Worm (Caenorhabditis elegans) whole organism, L1 larva: ENCODE measurements around the gene unc-130.

ENCODE experiments used
- C34B4.2 ChIP-seq: sonication (generic microtip); optimal IDR thresholded peaks from 2 replicates; lab custom pipeline; 2017; ENCODE audit warnings: mild to moderate bottlenecking, missing genetic modification characterization, missing compliant biosample characterization
- blmp-1 ChIP-seq: fragments of 150-350 bp; optimal IDR thresholded peaks from 2 replicates; lab custom pipeline; 2014; ENCODE audit warnings: missing biosample characterization, missing genetic modification characterization
- ceh-63 ChIP-seq: fragments of 200-800 bp; sonication (Bioruptor generic); optimal IDR thresholded peaks from 2 replicates; lab custom pipeline; 2018; ENCODE audit warnings: mild to moderate bottlenecking, missing genetic modification characterization, missing compliant biosample characterization
- ceh-82 ChIP-seq, 3 experiments: fragments of 150-350 bp in 1 of 3; sonication (generic microtip) in 2 of 3; optimal IDR thresholded peaks; 2 replicates each; lab custom pipeline; 2014 to 2017; ENCODE audit warnings: missing biosample characterization in 3 of 3, missing genetic modification characterization in 3 of 3
- ceh-90 ChIP-seq: sonication (generic microtip); optimal IDR thresholded peaks from 2 replicates; lab custom pipeline; 2016; ENCODE audit warnings: missing genetic modification characterization, missing compliant biosample characterization
- dsc-1 ChIP-seq: sonication (generic microtip); optimal IDR thresholded peaks from 2 replicates; lab custom pipeline; 2016; ENCODE audit warnings: mild to moderate bottlenecking, missing genetic modification characterization, missing compliant biosample characterization
- efl-1 ChIP-seq, 4 experiments: fragments of 150-350 bp; optimal IDR thresholded peaks in 3 of 4; peaks in 1 of 4; 1 replicate in 1 of 4; 2 replicates in 3 of 4; lab custom pipeline; 2014; ENCODE audit warnings: missing biosample characterization in 2 of 4, missing genetic modification characterization in 2 of 4, missing genetic modification reagents in 2 of 4
- efl-3 ChIP-seq: fragments of 200-800 bp; sonication (Bioruptor generic); optimal IDR thresholded peaks from 2 replicates; lab custom pipeline; 2018; ENCODE audit warnings: mild to moderate bottlenecking, missing genetic modification characterization, missing compliant biosample characterization
- egl-27 ChIP-seq, 2 experiments: fragments of 150-350 bp in 1 of 2; sonication (generic microtip); optimal IDR thresholded peaks; 3 replicates each; lab custom pipeline; 2017 to 2018; ENCODE audit warnings: missing biosample characterization in 2 of 2, missing genetic modification characterization in 2 of 2, missing genetic modification reagents in 2 of 2
- elt-2 ChIP-seq: sonication (generic microtip); optimal IDR thresholded peaks from 2 replicates; lab custom pipeline; 2016; ENCODE audit warnings: missing genetic modification characterization, mild to moderate bottlenecking, inconsistent platforms, missing compliant biosample characterization, missing genetic modification reagents
- elt-3 ChIP-seq, 6 experiments: fragments of 150-350 bp in 1 of 6; sonication (generic microtip); optimal IDR thresholded peaks; 2 replicates each; lab custom pipeline; 2017 to 2018; ENCODE audit warnings: missing biosample characterization in 6 of 6, missing genetic modification characterization in 6 of 6, inconsistent platforms in 1 of 6
- fkh-10 ChIP-seq: sonication (generic microtip); optimal IDR thresholded peaks from 2 replicates; lab custom pipeline; 2017; ENCODE audit warnings: missing biosample characterization, missing genetic modification reagents, missing genetic modification characterization
- fos-1 ChIP-seq: fragments of 150-350 bp; optimal IDR thresholded peaks from 2 replicates; lab custom pipeline; 2014; ENCODE audit warnings: missing biosample characterization, missing genetic modification characterization
- grh-1 ChIP-seq: fragments of 200-800 bp; sonication (Bioruptor generic); IDR thresholded peaks from 2 replicates; pipeline ENCODE4 v1.3.6; 2022; ENCODE audit warnings: missing genetic modification reagents, missing genetic modification characterization, missing compliant biosample characterization
- jun-1 ChIP-seq: fragments of 150-350 bp; optimal IDR thresholded peaks from 2 replicates; lab custom pipeline; 2014; ENCODE audit warnings: missing biosample characterization, missing genetic modification reagents, missing genetic modification characterization
- lin-14 ChIP-seq: fragments of 200-800 bp; sonication (Bioruptor generic); optimal IDR thresholded peaks from 2 replicates; lab custom pipeline; 2018; ENCODE audit warnings: mild to moderate bottlenecking, missing genetic modification characterization, moderate library complexity, missing compliant biosample characterization
- lin-35 ChIP-seq, 2 experiments: fragments of 150-350 bp; optimal IDR thresholded peaks; 2 replicates each; lab custom pipeline; 2014; ENCODE audit warnings: missing biosample characterization in 2 of 2, missing genetic modification characterization in 2 of 2, missing genetic modification reagents in 2 of 2
- lin-39 ChIP-seq: fragments of 150-350 bp; optimal IDR thresholded peaks from 2 replicates; lab custom pipeline; 2014; ENCODE audit warnings: missing biosample characterization, missing genetic modification reagents, missing genetic modification characterization
- lsy-2 ChIP-seq, 2 experiments: fragments of 150-350 bp; optimal IDR thresholded peaks; 2 replicates each; lab custom pipeline; 2014; ENCODE audit warnings: missing biosample characterization in 2 of 2, missing genetic modification characterization in 2 of 2
- mdl-1 ChIP-seq, 2 experiments: fragments of 150-350 bp; optimal IDR thresholded peaks; 2 replicates each; lab custom pipeline; 2014 to 2017; ENCODE audit warnings: missing biosample characterization in 2 of 2, missing genetic modification characterization in 2 of 2, inconsistent platforms in 1 of 2
- nhr-19 ChIP-seq: fragments of 200-800 bp; sonication (Bioruptor generic); conservative IDR thresholded peaks from 2 replicates; pipeline ENCODE4 v1.3.6; 2022; ENCODE audit warnings: missing genetic modification characterization, missing compliant biosample characterization
- nhr-20 ChIP-seq: sonication (generic microtip); optimal IDR thresholded peaks from 2 replicates; lab custom pipeline; 2016; ENCODE audit warnings: mild to moderate bottlenecking, missing genetic modification characterization, missing compliant biosample characterization
- nhr-76 ChIP-seq: sonication (generic microtip); optimal IDR thresholded peaks from 2 replicates; lab custom pipeline; 2017; ENCODE audit warnings: missing biosample characterization, missing genetic modification characterization
- nhr-77 ChIP-seq: fragments of 150-350 bp; optimal IDR thresholded peaks from 2 replicates; lab custom pipeline; 2014; ENCODE audit warnings: missing biosample characterization, missing genetic modification characterization
- nhr-84 ChIP-seq: sonication (generic microtip); optimal IDR thresholded peaks from 2 replicates; lab custom pipeline; 2017; ENCODE audit warnings: missing biosample characterization, missing genetic modification characterization
- nhr-85 ChIP-seq: sonication (generic microtip); peaks from one replicate; lab custom pipeline; 2016; ENCODE audit warnings: missing genetic modification characterization, inconsistent platforms, missing compliant biosample characterization
- pag-3 ChIP-seq: sonication (generic microtip); optimal IDR thresholded peaks from 2 replicates; lab custom pipeline; 2017; ENCODE audit warnings: missing genetic modification characterization, mild to moderate bottlenecking, missing compliant biosample characterization, antibody characterized with exemption, borderline replicate concordance; ENCODE audit not compliant: insufficient read depth
- rnt-1 ChIP-seq: sonication (generic microtip); optimal IDR thresholded peaks from 2 replicates; lab custom pipeline; 2016; ENCODE audit warnings: mild to moderate bottlenecking, missing genetic modification characterization, moderate library complexity, missing compliant biosample characterization
- snpc-4 ChIP-seq: fragments of 150-350 bp; optimal IDR thresholded peaks from 2 replicates; lab custom pipeline; 2014; ENCODE audit warnings: missing biosample characterization, missing genetic modification characterization
- sox-4 ChIP-seq: sonication (generic microtip); optimal IDR thresholded peaks from 2 replicates; lab custom pipeline; 2016; ENCODE audit warnings: missing genetic modification characterization, missing compliant biosample characterization
- sup-37 ChIP-seq: fragments of 200-800 bp; sonication (Bioruptor generic); optimal IDR thresholded peaks from 2 replicates; lab custom pipeline; 2018; ENCODE audit warnings: mild to moderate bottlenecking, missing genetic modification characterization, missing compliant biosample characterization
- swsn-7 ChIP-seq: sonication (generic microtip); optimal IDR thresholded peaks from 2 replicates; lab custom pipeline; 2016; ENCODE audit warnings: missing genetic modification characterization, missing compliant biosample characterization
- tbx-2 ChIP-seq: sonication (generic microtip); optimal IDR thresholded peaks from 2 replicates; lab custom pipeline; 2016; ENCODE audit warnings: missing genetic modification characterization, missing compliant biosample characterization
- unc-130 ChIP-seq: fragments of 150-350 bp; optimal IDR thresholded peaks from 2 replicates; lab custom pipeline; 2017; ENCODE audit warnings: missing biosample characterization, missing genetic modification characterization, inconsistent platforms
- unc-98 ChIP-seq: fragments of 200-800 bp; sonication (Bioruptor generic); IDR thresholded peaks from 2 replicates; pipeline ENCODE4 v1.3.6; 2022; ENCODE audit warnings: missing genetic modification characterization, missing compliant biosample characterization
- ztf-11 ChIP-seq, 2 experiments: sonication (generic microtip); optimal IDR thresholded peaks; 2 replicates each; lab custom pipeline; 2016 to 2017; ENCODE audit warnings: missing genetic modification characterization in 2 of 2, missing biosample characterization in 1 of 2, missing compliant biosample characterization in 1 of 2

The unc-130 gene

DNA sequence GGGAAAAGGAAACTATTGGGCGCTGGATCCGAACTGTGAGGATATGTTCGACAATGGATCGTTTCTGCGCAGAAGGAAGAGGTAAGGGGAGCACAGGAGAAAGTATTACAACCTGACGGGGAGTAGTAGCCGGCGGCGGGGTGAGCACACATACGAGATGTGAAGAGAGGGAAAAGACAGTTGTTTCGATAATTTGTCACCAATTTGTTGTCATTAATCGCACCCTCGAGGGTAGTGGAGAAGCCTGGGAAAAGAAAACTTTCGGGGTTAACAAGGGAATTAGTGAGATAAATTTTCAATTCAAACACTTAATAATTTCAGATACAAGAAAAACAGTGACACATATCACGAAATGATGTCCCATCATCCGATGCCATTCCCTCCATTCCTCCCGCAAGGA, 1.2 kb downstream of the unc-130 start:
- no peak for TF ChIP-seq efl-1 (optimal IDR thresholded peaks at IDR 0.05; lab: Kevin White, UChicago)
- peak in 1 of 2 experiments; percentile 88 for TF ChIP-seq efl-1 (GFP tag; optimal IDR thresholded peaks at IDR 0.05 in 1 of 2; lab: Kevin White, UChicago)
- peak; percentile 44 for TF ChIP-seq rnt-1 (tag; lab: Kevin White, UChicago)
- TF ChIP-seq unc-130 (tag; lab: Kevin White, UChicago) = peak; percentile 29
- TF ChIP-seq nhr-77 (tag; lab: Kevin White, UChicago) = no peak
- no peak for TF ChIP-seq snpc-4 (tag; lab: Kevin White, UChicago)

DNA sequence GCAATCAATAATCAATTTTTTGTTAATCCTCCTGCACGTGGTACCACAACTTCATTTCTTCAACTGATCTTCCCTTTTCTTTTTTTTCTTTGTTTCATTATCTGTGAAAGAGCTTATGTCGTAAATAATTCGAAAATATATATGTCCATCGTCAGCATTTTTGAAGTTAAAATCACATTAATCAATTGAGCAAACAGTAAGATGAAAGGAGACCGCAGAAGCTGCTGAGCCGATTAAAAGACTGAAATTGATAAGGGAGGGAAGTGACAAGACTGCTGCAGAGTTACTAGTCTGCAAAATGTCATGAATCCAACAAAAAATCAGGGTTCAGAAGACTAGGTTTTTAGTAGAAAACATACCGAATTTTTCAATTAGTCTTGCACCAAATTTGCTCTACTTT, 2.0 kb downstream of the unc-130 start:
- TF ChIP-seq elt-2 (tag; lab: Kevin White, UChicago) = peak; percentile 42
- peak; percentile 40 for TF ChIP-seq nhr-85
- no peak for TF ChIP-seq lin-35 (GFP tag; optimal IDR thresholded peaks at IDR 0.05; lab: Kevin White, UChicago)
- TF ChIP-seq, all 84 proteins: peak for 2

DNA sequence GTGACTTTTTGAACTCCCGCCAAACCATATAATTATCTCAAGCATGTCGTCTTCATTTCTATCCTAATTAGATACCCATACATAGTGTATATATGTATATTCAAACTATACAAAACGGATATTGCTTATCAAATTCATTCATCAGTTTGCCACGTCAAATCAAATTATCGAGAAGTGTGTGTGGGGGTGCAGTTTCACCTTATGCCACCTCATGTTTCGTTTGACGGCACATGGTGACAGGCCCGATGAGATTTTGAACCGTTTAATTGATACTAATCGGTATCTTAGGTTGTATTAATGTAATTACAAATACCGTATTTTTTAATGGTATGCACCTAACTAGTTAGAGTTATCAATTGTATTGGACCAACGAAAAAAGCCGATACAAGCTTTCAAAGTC, 2.9 kb downstream of the unc-130 start:
- TF ChIP-seq pag-3 (tag; lab: Kevin White, UChicago) = no peak
- no peak for TF ChIP-seq dsc-1 (tag; lab: Kevin White, UChicago)
- no peak for TF ChIP-seq ceh-63 (GFP tag; lab: Kevin White, UChicago)
- no peak for TF ChIP-seq nhr-76 (tag; lab: Kevin White, UChicago)
- TF ChIP-seq nhr-85 = peak; percentile 51
- TF ChIP-seq nhr-84 (tag; lab: Kevin White, UChicago) = no peak
- TF ChIP-seq lin-14 = peak; percentile 13
- no peak for TF ChIP-seq C34B4.2
- TF ChIP-seq tbx-2 = peak; percentile 17
- peak; percentile 96 for TF ChIP-seq unc-130 (tag; lab: Kevin White, UChicago)

DNA sequence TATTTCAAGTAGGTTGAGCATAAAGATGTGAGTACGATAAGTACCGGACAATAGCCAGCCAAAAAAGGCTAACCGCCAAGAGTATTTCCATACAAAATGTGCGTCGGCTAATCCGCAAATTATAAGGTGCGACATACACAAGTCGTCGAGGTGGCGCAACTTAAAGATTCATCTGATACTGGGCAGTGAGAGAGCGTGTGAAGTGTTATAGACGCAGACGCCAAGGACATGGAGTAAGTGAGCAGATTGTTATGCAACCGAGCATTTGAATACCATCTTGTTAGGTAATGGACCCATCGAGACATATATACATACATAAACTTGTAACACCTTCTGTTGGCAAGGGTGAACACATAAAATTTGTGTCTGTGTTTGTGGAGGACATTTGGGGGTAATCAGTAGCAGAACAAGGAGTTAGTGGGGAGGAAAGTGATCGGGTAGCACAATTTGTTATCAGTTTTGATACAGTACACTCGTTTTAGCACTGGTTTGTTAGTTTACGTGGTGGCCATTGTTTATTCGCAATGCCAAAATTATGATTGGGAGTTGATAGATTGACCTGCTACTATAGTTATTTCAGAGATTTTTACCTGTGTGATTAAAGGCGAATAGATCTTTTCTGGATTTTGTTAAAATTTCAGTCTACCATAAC, 3.6 kb downstream of the unc-130 start:
- peak; percentile 25 for TF ChIP-seq elt-2 (tag; lab: Kevin White, UChicago)
- TF ChIP-seq efl-3 (GFP tag; lab: Kevin White, UChicago) = no peak

DNA sequence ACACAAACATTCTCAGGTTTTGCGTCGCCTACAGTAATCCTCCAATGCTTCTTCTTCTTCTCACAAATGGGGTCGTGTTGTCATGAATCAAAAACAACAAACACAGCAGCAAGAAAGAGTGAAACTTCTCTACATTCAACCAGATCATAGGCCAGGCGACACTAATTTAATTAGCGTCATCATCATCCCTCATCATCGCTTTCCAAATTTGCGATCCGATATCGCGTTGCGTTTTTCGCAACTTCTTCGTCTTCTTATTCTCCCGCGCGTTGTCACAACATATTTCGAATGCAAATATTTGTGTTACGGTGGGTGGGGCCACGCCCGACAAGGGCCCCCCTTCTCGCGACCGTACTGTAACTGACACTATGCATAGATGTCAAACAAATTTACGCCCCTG, 4.7 kb downstream of the unc-130 start:
- no peak for TF ChIP-seq fkh-10 (GFP tag; lab: Kevin White, UChicago)
- TF ChIP-seq unc-98 (GFP tag; lab: Robert Waterston, UW) = no peak
- TF ChIP-seq lin-14 = peak; percentile 42
- TF ChIP-seq blmp-1 (tag; lab: Kevin White, UChicago) = peak; percentile 59
- TF ChIP-seq nhr-85 = peak; percentile 59
- TF ChIP-seq unc-130 (tag; lab: Kevin White, UChicago) = peak; percentile 59
- TF ChIP-seq mdl-1 (tag; optimal IDR thresholded peaks at IDR 0.05; lab: Kevin White, UChicago) = no peak
- TF ChIP-seq elt-3 (tag; optimal IDR thresholded peaks at IDR 0.05; lab: Kevin White, UChicago) = no peak
- peak; percentile 47 for TF ChIP-seq tbx-2
- TF ChIP-seq, all 84 proteins: peak for 5

DNA sequence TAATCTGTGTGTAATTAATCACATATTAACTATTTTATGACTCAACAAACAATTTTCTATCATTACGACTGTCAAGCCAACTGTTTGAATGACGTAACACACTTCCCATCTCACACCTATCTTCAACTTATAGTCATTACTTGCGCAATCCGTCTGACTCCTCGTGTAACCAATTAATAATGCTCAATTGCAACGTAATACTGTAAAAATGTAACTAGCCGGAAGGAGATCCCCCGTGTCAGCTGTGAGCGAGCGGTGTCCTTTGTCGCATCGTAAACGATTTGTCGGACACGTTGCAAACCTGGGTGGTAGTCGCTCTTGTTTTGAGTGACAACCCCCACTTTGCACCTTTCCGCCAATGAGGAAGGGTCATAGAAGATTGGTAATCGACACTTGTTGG, 6.4 kb downstream of the unc-130 start:
- TF ChIP-seq fos-1 (tag; lab: Kevin White, UChicago) (no peak), efl-1 (optimal IDR thresholded peaks at IDR 0.05; lab: Kevin White, UChicago) (no peak), efl-1 (GFP tag; optimal IDR thresholded peaks at IDR 0.05 in 1 of 2; lab: Kevin White, UChicago) (peak in 1 of 2 experiments; percentile 56)

DNA sequence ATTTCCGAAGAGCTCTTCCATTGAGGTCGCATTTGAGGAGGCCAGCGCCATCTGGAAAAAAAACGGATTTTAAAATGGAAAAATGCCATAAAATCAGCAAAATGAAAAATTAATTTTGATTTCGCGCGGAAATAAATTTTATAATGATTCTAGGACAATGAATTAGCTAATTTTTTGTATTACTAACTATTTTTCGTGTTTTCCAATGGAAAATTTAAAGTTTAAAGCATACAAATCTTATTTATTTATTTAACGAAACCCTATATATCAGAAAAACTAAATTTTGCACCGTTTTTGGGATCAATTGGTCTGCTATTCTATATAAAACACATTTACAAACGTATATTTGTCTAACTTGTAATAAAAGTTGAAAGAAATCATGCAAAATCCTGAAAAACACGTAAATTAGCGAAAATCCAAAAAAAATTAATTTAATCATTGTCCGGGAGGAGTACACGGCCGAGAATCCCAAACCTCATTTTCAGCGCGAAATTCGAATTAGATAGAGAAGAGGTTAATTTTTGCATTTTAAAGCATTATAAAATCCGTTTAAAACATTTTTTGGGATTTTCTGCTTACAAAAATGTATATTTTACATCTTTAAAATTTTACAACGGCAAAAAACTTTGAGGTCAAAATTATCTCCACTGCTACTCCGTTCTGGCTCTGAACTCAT, 8.5 kb downstream of the unc-130 start, which contains the start of gene C47G2.3:
Gene C47G2.3 (minus strand): TSS at position 51 of the 676 bp plus-strand sequence.
- no peak for TF ChIP-seq fos-1 (tag; lab: Kevin White, UChicago)
- TF ChIP-seq lin-39 (tag; lab: Kevin White, UChicago) = peak; percentile 41
- TF ChIP-seq grh-1 (GFP tag; lab: Robert Waterston, UW) = no peak
- no peak for TF ChIP-seq ceh-82 (tag; optimal IDR thresholded peaks at IDR 0.05; lab: Kevin White, UChicago)
- no peak for TF ChIP-seq fkh-10 (GFP tag; lab: Kevin White, UChicago)
- TF ChIP-seq jun-1 (tag; lab: Kevin White, UChicago) = no peak
- TF ChIP-seq ceh-63 (GFP tag; lab: Kevin White, UChicago) = no peak
- TF ChIP-seq elt-2 (tag; lab: Kevin White, UChicago) = peak; percentile 26
- TF ChIP-seq sup-37 (GFP tag; lab: Kevin White, UChicago) = no peak
- peak; percentile 59 for TF ChIP-seq dsc-1 (tag; lab: Kevin White, UChicago)
- TF ChIP-seq nhr-19 (GFP tag; lab: Robert Waterston, UW) = peak; percentile 52
- peak; percentile 87 for TF ChIP-seq unc-130 (tag; lab: Kevin White, UChicago)
- TF ChIP-seq egl-27 (tag; optimal IDR thresholded peaks at IDR 0.05; lab: Kevin White, UChicago) = no peak
- TF ChIP-seq lsy-2 (tag; optimal IDR thresholded peaks at IDR 0.05; lab: Kevin White, UChicago) = peak; percentile 35 to 49
- TF ChIP-seq ztf-11 (tag; optimal IDR thresholded peaks at IDR 0.05; lab: Kevin White, UChicago) = peak in 1 of 2 experiments; percentile 64
- TF ChIP-seq nhr-20 (tag; lab: Kevin White, UChicago) = peak; percentile 55
- peak; percentile 56 for TF ChIP-seq sox-4 (tag; lab: Kevin White, UChicago)
- TF ChIP-seq ceh-90 (tag; lab: Kevin White, UChicago) = peak; percentile 75
- TF ChIP-seq swsn-7 (tag; lab: Kevin White, UChicago) = peak; percentile 27
